Worm (Caenorhabditis elegans): ENCODE results near the gene twk-26.
A peak's percentile ranks its signal among the peaks of the same experiment; 100 is the strongest.

Gene twk-26

DNA sequence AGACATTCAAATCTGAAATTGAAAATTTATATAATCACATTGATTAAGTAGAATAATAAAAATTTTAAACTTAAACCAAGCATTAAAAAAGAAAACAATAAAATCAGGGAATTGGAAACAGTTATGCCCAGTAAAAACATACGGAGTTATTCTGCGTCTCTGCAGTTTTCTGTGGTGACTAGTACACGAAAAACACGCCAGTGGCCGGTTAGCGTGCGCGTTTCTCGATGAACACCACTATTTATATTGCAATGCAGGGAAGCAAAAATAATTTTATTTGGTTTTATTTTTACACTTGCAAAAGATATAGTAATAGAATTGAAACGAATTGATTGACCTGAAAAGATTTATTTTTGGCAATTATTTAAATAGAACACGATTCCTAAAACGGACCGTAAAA lies 45.2 kb upstream of the twk-26 start, which contains the start of gene sec-3 (continued):
- no peak for TF ChIP-seq unc-30 (tag; optimal IDR thresholded peaks at IDR 0.05)
- TF ChIP-seq mef-2 (tag; optimal IDR thresholded peaks at IDR 0.05), result no peak
- peak; percentile 70 for TF ChIP-seq grh-1 (GFP tag; IDR thresholded peaks at IDR 0.05)
- TF ChIP-seq lin-35 (GFP tag; optimal IDR thresholded peaks at IDR 0.05), result peak; percentile 74 to 89
- peak; percentile 62 for TF ChIP-seq pax-3 (tag; optimal IDR thresholded peaks at IDR 0.05)
- TF ChIP-seq blmp-1 (tag; optimal IDR thresholded peaks at IDR 0.05), result peak; percentile 77
- peak; percentile 93 for TF ChIP-seq nhr-71 (tag; optimal IDR thresholded peaks at IDR 0.05)
- no peak for TF ChIP-seq ceh-63 (GFP tag; optimal IDR thresholded peaks at IDR 0.05)
- TF ChIP-seq hlh-4 (tag; optimal IDR thresholded peaks at IDR 0.05), result no peak
- peak; percentile 37 for TF ChIP-seq fkh-4 (tag; optimal IDR thresholded peaks at IDR 0.05; ENCODE audit: borderline replicate concordance)
- TF ChIP-seq unc-98 (GFP tag; IDR thresholded peaks at IDR 0.05), result no peak
- TF ChIP-seq mep-1 (tag; optimal IDR thresholded peaks at IDR 0.05), result peak; percentile 96
- TF ChIP-seq C34B4.2 (tag; optimal IDR thresholded peaks at IDR 0.05), result no peak
- TF ChIP-seq efl-3 (GFP tag; optimal IDR thresholded peaks at IDR 0.05), result no peak
- no peak for TF ChIP-seq alr-1 (tag; optimal IDR thresholded peaks at IDR 0.05; ENCODE audit: borderline replicate concordance)
- TF ChIP-seq nhr-20 (tag; optimal IDR thresholded peaks at IDR 0.05), result peak; percentile 91
- TF ChIP-seq fkh-8 (tag; optimal IDR thresholded peaks at IDR 0.05), result peak; percentile 67
- peak; percentile 62 for TF ChIP-seq zip-4 (GFP tag; optimal IDR thresholded peaks at IDR 0.05)
- no peak for TF ChIP-seq egl-27 (tag; optimal IDR thresholded peaks at IDR 0.05)
- peak; percentile 83 for TF ChIP-seq irx-1 (tag; optimal IDR thresholded peaks at IDR 0.05)
- peak; percentile 80 for TF ChIP-seq lin-13 (GFP tag; optimal IDR thresholded peaks at IDR 0.05)
- TF ChIP-seq unc-62 (GFP tag; optimal IDR thresholded peaks at IDR 0.05), result no peak
- peak; percentile 90 for TF ChIP-seq lin-39 (tag; optimal IDR thresholded peaks at IDR 0.05)
- peak; percentile 81 for TF ChIP-seq nhr-77 (tag; optimal IDR thresholded peaks at IDR 0.05)
- peak; percentile 86 for TF ChIP-seq nhr-19 (GFP tag; conservative IDR thresholded peaks at IDR 0.05)
- no peak for TF ChIP-seq ceh-90 (tag; optimal IDR thresholded peaks at IDR 0.05)
- TF ChIP-seq swsn-7 (tag; optimal IDR thresholded peaks at IDR 0.05), result peak; percentile 92
- peak; percentile 96 for TF ChIP-seq lin-14 (GFP tag; optimal IDR thresholded peaks at IDR 0.05)
- peak; percentile 74 for TF ChIP-seq egl-13 (tag; optimal IDR thresholded peaks at IDR 0.05)
- peak; percentile 85 to 89 for TF ChIP-seq lsy-2 (tag; optimal IDR thresholded peaks at IDR 0.05)
- no peak for TF ChIP-seq vab-15 (tag; optimal IDR thresholded peaks at IDR 0.05)

DNA sequence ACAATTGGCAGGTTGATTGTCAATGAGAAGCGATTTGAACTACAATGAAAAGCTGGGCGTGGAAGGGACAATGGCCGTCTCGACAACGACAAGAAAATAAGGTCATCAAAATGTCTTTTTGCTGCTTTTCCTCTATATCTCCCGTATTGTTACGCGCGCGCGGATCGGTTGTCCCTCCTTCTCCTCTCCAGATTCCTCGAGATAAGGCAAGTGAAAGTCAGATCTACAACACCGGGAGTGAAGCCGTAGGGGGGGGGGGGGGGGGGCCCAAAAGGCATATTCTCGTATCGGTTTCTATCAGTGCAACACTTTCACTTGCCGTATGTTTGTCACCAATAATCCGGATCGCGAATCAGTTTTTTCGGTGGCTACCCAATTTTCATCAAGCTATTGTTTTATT lies 39.7 kb upstream of the twk-26 start, which contains the start of gene wrt-2:
TSS of gene wrt-2 (minus strand) at position 46 of the 400 bp plus-strand sequence.
- TF ChIP-seq unc-86 (tag; optimal IDR thresholded peaks at IDR 0.05) (no peak), lin-35 (GFP tag; optimal IDR thresholded peaks at IDR 0.05) (no peak), blmp-1 (tag; optimal IDR thresholded peaks at IDR 0.05) (peak; percentile 83), efl-1 (optimal IDR thresholded peaks at IDR 0.05) (no peak), efl-1 (GFP tag; optimal IDR thresholded peaks at IDR 0.05 in 1 of 2) (peak in 1 of 2 experiments; percentile 10)

DNA sequence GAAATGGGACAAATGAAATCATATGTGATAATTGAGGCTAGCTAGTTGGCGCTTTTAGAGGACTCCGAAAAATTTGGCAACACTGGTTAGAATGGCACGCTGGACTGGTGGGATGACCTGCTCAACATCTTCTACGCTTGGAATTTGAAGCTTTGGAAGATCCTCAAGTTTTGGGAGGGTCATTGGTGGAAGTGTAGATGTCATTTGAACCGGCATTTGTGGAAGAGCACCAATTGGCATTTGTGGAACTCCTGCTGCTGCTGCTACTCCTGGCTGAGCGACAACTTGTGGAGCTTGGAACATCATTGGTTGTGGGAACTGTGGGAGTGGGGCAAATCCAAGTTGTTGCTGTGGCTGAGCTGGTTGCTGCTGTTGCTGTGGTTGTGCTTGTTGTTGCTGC lies 37.8 kb upstream of the twk-26 start:
- no peak for TF ChIP-seq hlh-4 (tag; optimal IDR thresholded peaks at IDR 0.05)
- no peak for TF ChIP-seq nhr-84 (tag; optimal IDR thresholded peaks at IDR 0.05)
- no peak for TF ChIP-seq nhr-237 (tag; optimal IDR thresholded peaks at IDR 0.05)
- no peak for TF ChIP-seq tbx-2 (tag; optimal IDR thresholded peaks at IDR 0.05)
- peak; percentile 23 for TF ChIP-seq nhr-90 (tag; optimal IDR thresholded peaks at IDR 0.05; ENCODE audit: poor library complexity)
- TF ChIP-seq nhr-71 (tag; optimal IDR thresholded peaks at IDR 0.05), result peak; percentile 12
- TF ChIP-seq mdl-1 (tag; optimal IDR thresholded peaks at IDR 0.05), result no peak
- TF ChIP-seq ets-5 (GFP tag; IDR thresholded peaks at IDR 0.05), result no peak
- TF ChIP-seq snpc-4 (tag; optimal IDR thresholded peaks at IDR 0.05), result no peak
- no peak for TF ChIP-seq unc-130 (tag; optimal IDR thresholded peaks at IDR 0.05)
- no peak for TF ChIP-seq fkh-4 (tag; optimal IDR thresholded peaks at IDR 0.05; ENCODE audit: borderline replicate concordance)
- no peak for TF ChIP-seq elt-2 (tag; optimal IDR thresholded peaks at IDR 0.05)
- no peak for TF ChIP-seq sup-37 (GFP tag; optimal IDR thresholded peaks at IDR 0.05)
- no peak for TF ChIP-seq blmp-1 (tag; optimal IDR thresholded peaks at IDR 0.05)
